Worm (Caenorhabditis elegans): ENCODE results near the gene srx-44.
"Not testable (repeated sequence)": the region's sequence is repeated elsewhere in the genome, so short reads cannot be mapped to it uniquely, and the experiment has no call there.

The srx-44 gene

ce11 chrV:15978232-15978764 lies 41.8 kb upstream of the srx-44 start, which contains the start of gene oac-20:
Gene oac-20 (plus strand): TSS chrV:15978714.
- TF ChIP-seq unc-62 (GFP tag; optimal IDR thresholded peaks at IDR 0.05), result peak; percentile 95
- TF ChIP-seq atf-7 (tag; optimal IDR thresholded peaks at IDR 0.05), result peak; percentile 24
- TF ChIP-seq nhr-80 (tag; optimal IDR thresholded peaks at IDR 0.05), result peak; percentile 78
- TF ChIP-seq hsf-1 (GFP tag; IDR thresholded peaks at IDR 0.05), result no peak

ce11 chrV:15982733-15983344 lies 37.3 kb upstream of the srx-44 start, which contains the start of the genes fbxa-99 and F36G9.13:
Gene fbxa-99 (minus strand): TSS chrV:15982854.
Gene F36G9.13 (plus strand): TSS chrV:15983294.
- TF ChIP-seq ceh-91 (GFP tag; IDR thresholded peaks at IDR 0.05) (no peak), snpc-1.3 (tag; optimal IDR thresholded peaks at IDR 0.05; ENCODE audit: insufficient read depth) (no peak), snpc-4 (GFP tag; optimal IDR thresholded peaks at IDR 0.05) (no peak), snpc-4 (tag; optimal IDR thresholded peaks at IDR 0.05) (peak; percentile 77 to 90 (median 81))

ce11 chrV:15988074-15988473 lies 32.1 kb upstream of the srx-44 start, which contains the start of gene F36G9.15:
Gene F36G9.15 (minus strand): TSS chrV:15988174.
- no peak for TF ChIP-seq mxl-1 (tag; optimal IDR thresholded peaks at IDR 0.05)
- no peak for TF ChIP-seq attf-5 (GFP tag; optimal IDR thresholded peaks at IDR 0.05)
- no peak for TF ChIP-seq lsl-1 (GFP tag; optimal IDR thresholded peaks at IDR 0.05)
- no peak for TF ChIP-seq K12H6.12 (tag; optimal IDR thresholded peaks at IDR 0.05)
- TF ChIP-seq ztf-3 (GFP tag; optimal IDR thresholded peaks at IDR 0.05), result no peak
- TF ChIP-seq B0035.1 (tag; optimal IDR thresholded peaks at IDR 0.05), result no peak
- TF ChIP-seq snpc-3.4 (tag; optimal IDR thresholded peaks at IDR 0.05), result no peak
- TF ChIP-seq F52B5.7 (tag; optimal IDR thresholded peaks at IDR 0.05), result no peak
- no peak for TF ChIP-seq ceh-58 (GFP tag; IDR thresholded peaks at IDR 0.05)

ce11 chrV:15991850-15992249 lies 28.3 kb upstream of the srx-44 start, which contains the start of gene C06C6.7:
Gene C06C6.7 (plus strand): TSS chrV:15992150.
- TF ChIP-seq F37B4.10 (GFP tag; IDR thresholded peaks at IDR 0.05); zim-3 (tag; optimal IDR thresholded peaks at IDR 0.05); sea-2 (GFP tag; IDR thresholded peaks at IDR 0.05): not testable (repeated sequence)

ce11 chrV:15996655-15997186 lies 23.4 kb upstream of the srx-44 start, which contains the start of the genes C06C6.9 and C06C6.8:
Gene C06C6.9 (minus strand): TSS chrV:15996755.
Gene C06C6.8 (plus strand): TSS chrV:15997136.
- no peak for TF ChIP-seq ztf-6 (GFP tag; IDR thresholded peaks at IDR 0.05)
- no peak for TF ChIP-seq dpff-1 (tag; optimal IDR thresholded peaks at IDR 0.05)
- no peak for TF ChIP-seq ceh-27 (GFP tag; optimal IDR thresholded peaks at IDR 0.05)
- TF ChIP-seq F49E8.2 (tag; optimal IDR thresholded peaks at IDR 0.05; ENCODE audit: insufficient read depth), result no peak
- TF ChIP-seq snpc-4 (GFP tag; optimal IDR thresholded peaks at IDR 0.05), result no peak
- no peak for TF ChIP-seq snpc-4 (tag; optimal IDR thresholded peaks at IDR 0.05)
- TF ChIP-seq Y53G8AR.9 (GFP tag; conservative IDR thresholded peaks at IDR 0.05), result no peak
- no peak for TF ChIP-seq dpl-1 (GFP tag; optimal IDR thresholded peaks at IDR 0.05)

ce11 chrV:16000433-16000832 lies 19.7 kb upstream of the srx-44 start, which contains the start of gene nhr-50:
Gene nhr-50 (minus strand): TSS chrV:16000631.
- TF ChIP-seq egl-18 (GFP tag; IDR thresholded peaks at IDR 0.05) (no peak), B0261.1 (tag; optimal IDR thresholded peaks at IDR 0.05) (no peak), F10E7.11 (tag; optimal IDR thresholded peaks at IDR 0.05) (no peak), nhr-80 (tag; optimal IDR thresholded peaks at IDR 0.05) (peak; percentile 78), hlh-26 (GFP tag; conservative IDR thresholded peaks at IDR 0.05) (no peak), ztf-18 (tag; optimal IDR thresholded peaks at IDR 0.05) (no peak), madf-6 (GFP tag; IDR thresholded peaks at IDR 0.05) (no peak), snpc-3.4 (tag; optimal IDR thresholded peaks at IDR 0.05) (no peak), dox-1 (GFP tag; IDR thresholded peaks at IDR 0.05) (peak; percentile 50; the same call in 1 of the 2 replicates), nfyb-1 (GFP tag; IDR thresholded peaks at IDR 0.05) (peak; percentile 34; the same call in 1 of the 2 replicates), ztf-3 (GFP tag; optimal IDR thresholded peaks at IDR 0.05) (no peak), mel-28 (tag; optimal IDR thresholded peaks at IDR 0.05; ENCODE audit: borderline replicate concordance) (no peak), ceh-79 (tag; optimal IDR thresholded peaks at IDR 0.05) (no peak), snpc-1.3 (tag; optimal IDR thresholded peaks at IDR 0.05; ENCODE audit: insufficient read depth) (no peak), attf-5 (GFP tag; optimal IDR thresholded peaks at IDR 0.05) (peak; percentile 20), Y53G8AR.9 (GFP tag; conservative IDR thresholded peaks at IDR 0.05) (no peak), madf-3 (GFP tag; IDR thresholded peaks at IDR 0.05) (no peak)
